Fruit fly (Drosophila melanogaster): ENCODE measurements around the gene MsR1.

dm6 chr3L:2273392-2273791 lies 49.1 kb upstream of the MsR1 start:
- TF ChIP-seq dac (GFP tag; optimal IDR thresholded peaks at IDR 0.05) (no peak), fkh (GFP tag; optimal IDR thresholded peaks at IDR 0.05) (no peak)

Data from whole organism, prepupa.